Worm (Caenorhabditis elegans): ENCODE results near the gene F26A1.9.

DNA sequence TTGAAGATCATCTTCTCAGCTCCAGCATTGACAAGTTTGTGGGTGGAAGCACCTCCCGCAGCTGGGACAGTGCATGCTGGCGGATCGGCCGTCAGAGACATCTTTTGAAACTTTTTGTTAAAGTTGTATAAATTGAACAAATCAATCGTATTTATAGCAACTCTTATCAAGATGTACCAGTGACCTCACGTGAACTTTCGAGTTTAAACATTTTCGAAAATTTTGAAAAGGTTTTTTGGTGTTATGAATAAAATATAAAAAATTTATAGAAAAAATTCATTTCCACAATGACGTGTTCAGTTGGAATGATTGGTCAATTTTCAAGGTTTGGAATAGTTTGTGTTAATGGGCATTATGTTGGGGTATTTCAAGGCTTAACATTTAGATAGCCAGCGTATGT is 39.3 kb upstream of the F26A1.9 start, which contains the start of the genes msd-4 and C35D10.3:
- TF ChIP-seq dve-1 (tag; optimal IDR thresholded peaks at IDR 0.05) (no peak), fax-1 (tag; optimal IDR thresholded peaks at IDR 0.05) (no peak), ama-1 (optimal IDR thresholded peaks at IDR 0.05) (no peak), sox-4 (tag; optimal IDR thresholded peaks at IDR 0.05) (no peak), npax-4 (tag; optimal IDR thresholded peaks at IDR 0.05) (no peak), hlh-15 (tag; optimal IDR thresholded peaks at IDR 0.05) (no peak), nhr-11 (tag; optimal IDR thresholded peaks at IDR 0.05) (no peak), nfya-1 (tag; optimal IDR thresholded peaks at IDR 0.05) (no peak), tbx-2 (tag; optimal IDR thresholded peaks at IDR 0.05) (no peak), unc-55 (GFP tag; optimal IDR thresholded peaks at IDR 0.05) (no peak), pqm-1 (tag; optimal IDR thresholded peaks at IDR 0.05) (no peak)
